Fruit fly (Drosophila melanogaster): ENCODE results near the gene CG31668.

CG31668 gene

DNA sequence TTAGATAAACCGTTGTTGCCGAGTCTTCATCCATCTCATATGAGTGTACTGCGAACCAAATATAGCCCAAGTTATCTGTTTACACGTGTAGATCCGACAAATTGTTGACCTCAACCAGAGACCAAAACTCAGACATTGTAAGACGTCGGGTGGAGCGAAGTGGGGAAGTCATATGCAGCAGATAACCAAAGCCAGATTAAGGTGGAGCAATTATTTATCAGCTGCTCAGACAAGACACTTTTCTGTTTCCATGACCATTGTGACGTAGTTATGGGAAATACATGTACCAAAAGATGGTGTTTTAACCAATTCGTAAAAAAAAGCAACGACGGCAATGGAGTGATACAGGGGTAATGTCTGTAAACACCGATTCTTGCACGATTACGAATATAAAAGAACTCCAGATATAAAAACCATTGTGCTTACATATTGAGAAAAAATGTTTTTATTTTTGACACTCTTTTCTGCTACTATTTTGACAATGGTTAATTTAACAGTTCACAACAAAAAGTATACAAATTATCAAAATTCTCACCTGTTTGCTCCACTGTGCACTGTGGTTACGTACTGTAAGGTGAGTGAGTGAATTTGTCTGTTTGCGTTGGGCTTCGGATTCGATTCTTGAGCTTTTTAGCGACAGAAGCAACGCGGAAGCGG lies 28.5 kb downstream of the CG31668 start (continued):
- TF ChIP-seq CG7368 (GFP tag; optimal IDR thresholded peaks at IDR 0.05) (peak; percentile 55), ss (GFP tag; optimal IDR thresholded peaks at IDR 0.05) (no peak), CG8319 (GFP tag; optimal IDR thresholded peaks at IDR 0.05) (peak; percentile 66), eg (GFP tag; IDR thresholded peaks at IDR 0.05) (peak; percentile 62), pdm3 (GFP tag; optimal IDR thresholded peaks at IDR 0.05) (peak; percentile 78), Gug (GFP tag; IDR thresholded peaks at IDR 0.05) (no peak), CG11902 (GFP tag; optimal IDR thresholded peaks at IDR 0.05) (peak; percentile 49), Ets21C (GFP tag; optimal IDR thresholded peaks at IDR 0.05) (peak; percentile 70), vri (GFP tag; optimal IDR thresholded peaks at IDR 0.05) (peak; percentile 35), Hr39 (GFP tag; optimal IDR thresholded peaks at IDR 0.05) (peak; percentile 86), fd85E (GFP tag; optimal IDR thresholded peaks at IDR 0.05) (no peak), CG10669 (GFP tag; optimal IDR thresholded peaks at IDR 0.05) (peak; percentile 59), fd59A (GFP tag; optimal IDR thresholded peaks at IDR 0.05) (peak; percentile 23), CG8632 (GFP tag; optimal IDR thresholded peaks at IDR 0.05) (peak; percentile 76), CG34406 (GFP tag; optimal IDR thresholded peaks at IDR 0.05) (peak; percentile 59), CG6276 (GFP tag; optimal IDR thresholded peaks at IDR 0.05) (peak; percentile 22), Blimp-1 (GFP tag; optimal IDR thresholded peaks at IDR 0.05) (no peak), dac (GFP tag; optimal IDR thresholded peaks at IDR 0.05) (no peak), acj6 (GFP tag; optimal IDR thresholded peaks at IDR 0.05) (peak; percentile 72), topi (GFP tag; optimal IDR thresholded peaks at IDR 0.05) (peak; percentile 81), CG4318 (GFP tag; optimal IDR thresholded peaks at IDR 0.05) (peak; percentile 19), achi (GFP tag; optimal IDR thresholded peaks at IDR 0.05) (peak; percentile 70), Met (GFP tag; optimal IDR thresholded peaks at IDR 0.05) (peak; percentile 78)

DNA sequence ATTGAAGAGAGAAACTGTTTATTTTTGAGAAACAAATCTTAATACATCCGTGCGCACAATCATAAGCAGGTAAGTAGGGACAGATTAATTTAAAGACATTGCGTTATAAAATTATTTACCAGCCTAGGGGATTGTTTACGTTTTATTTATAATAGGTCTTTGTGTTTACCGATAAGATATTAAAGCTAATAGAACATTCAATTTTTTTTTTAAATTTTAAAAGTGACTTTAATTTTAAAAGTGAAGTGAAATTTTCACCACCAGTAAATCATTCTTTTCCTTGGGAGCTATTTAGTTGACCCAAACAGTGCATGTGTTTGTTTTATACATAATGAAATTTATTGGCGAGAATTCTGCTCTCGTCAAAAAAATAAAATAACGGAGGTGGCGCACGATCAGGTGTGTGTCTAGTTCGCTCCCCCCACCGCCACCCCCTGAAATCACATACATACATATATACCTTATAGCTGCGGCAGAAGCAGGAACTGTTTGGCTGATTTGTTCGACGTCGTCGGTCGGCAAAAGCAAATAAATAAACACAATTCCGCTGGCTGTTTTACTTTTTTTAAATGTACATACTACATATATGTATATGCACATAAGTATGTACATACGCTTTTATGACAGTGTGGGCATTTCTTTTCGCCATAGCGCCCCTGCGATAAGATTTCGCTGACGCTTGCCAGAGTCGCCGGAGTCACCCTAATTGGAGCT lies 29.9 kb downstream of the CG31668 start:
- peak; percentile 30 for TF ChIP-seq Blimp-1 (GFP tag; optimal IDR thresholded peaks at IDR 0.05)
- TF ChIP-seq Sox102F (GFP tag; optimal IDR thresholded peaks at IDR 0.05) = no peak
- peak; percentile 64 for TF ChIP-seq Smox (GFP tag; optimal IDR thresholded peaks at IDR 0.05)
- no peak for TF ChIP-seq CG7368 (GFP tag; optimal IDR thresholded peaks at IDR 0.05)
- peak; percentile 59 for TF ChIP-seq Met (GFP tag; optimal IDR thresholded peaks at IDR 0.05)
- no peak for TF ChIP-seq Hr38 (GFP tag; optimal IDR thresholded peaks at IDR 0.05)
- TF ChIP-seq CG6808 (GFP tag; optimal IDR thresholded peaks at IDR 0.05) = peak; percentile 35
- peak; percentile 27 for TF ChIP-seq net (GFP tag; optimal IDR thresholded peaks at IDR 0.05)
- TF ChIP-seq fd59A (GFP tag; optimal IDR thresholded peaks at IDR 0.05) = peak; percentile 43
- TF ChIP-seq eg (GFP tag; IDR thresholded peaks at IDR 0.05) = peak; percentile 52; the same call in 2 of the 3 replicates
- peak; percentile 52 for TF ChIP-seq Hr4 (GFP tag; optimal IDR thresholded peaks at IDR 0.05)
- TF ChIP-seq fd85E (GFP tag; optimal IDR thresholded peaks at IDR 0.05) = no peak
- TF ChIP-seq dsx (GFP tag; optimal IDR thresholded peaks at IDR 0.05; ENCODE audit: poor library complexity, severe bottlenecking) = peak; percentile 0
- peak; percentile 85 for TF ChIP-seq Eip78C (GFP tag)
- TF ChIP-seq vri (GFP tag; optimal IDR thresholded peaks at IDR 0.05) = peak; percentile 20
- peak; percentile 60 for TF ChIP-seq Eip75B (GFP tag; optimal IDR thresholded peaks at IDR 0.05)
- peak; percentile 64 for TF ChIP-seq CG32006 (GFP tag; optimal IDR thresholded peaks at IDR 0.05)
- TF ChIP-seq CG8319 (GFP tag; optimal IDR thresholded peaks at IDR 0.05) = peak; percentile 20
- TF ChIP-seq acj6 (GFP tag; optimal IDR thresholded peaks at IDR 0.05) = peak; percentile 64
- peak; percentile 61; the same call in 1 of the 2 replicates for TF ChIP-seq CG15336 (GFP tag; IDR thresholded peaks at IDR 0.05)
- peak; percentile 30 for TF ChIP-seq CG4318 (GFP tag; optimal IDR thresholded peaks at IDR 0.05)
- peak; percentile 61 for TF ChIP-seq CG8632 (GFP tag; optimal IDR thresholded peaks at IDR 0.05)
- TF ChIP-seq ss (GFP tag; optimal IDR thresholded peaks at IDR 0.05) = peak; percentile 38 to 66
- TF ChIP-seq Lpt (GFP tag; optimal IDR thresholded peaks at IDR 0.05) = no peak
- no peak for TF ChIP-seq Ets21C (GFP tag; optimal IDR thresholded peaks at IDR 0.05)
- TF ChIP-seq lz (GFP tag; optimal IDR thresholded peaks at IDR 0.05) = peak; percentile 67
- peak; percentile 46 for TF ChIP-seq spab (GFP tag; optimal IDR thresholded peaks at IDR 0.05)
- peak; percentile 61 for TF ChIP-seq cyc (GFP tag; optimal IDR thresholded peaks at IDR 0.05)
- TF ChIP-seq fkh (GFP tag; optimal IDR thresholded peaks at IDR 0.05) = peak; percentile 83
- TF ChIP-seq achi (GFP tag; optimal IDR thresholded peaks at IDR 0.05) = peak; percentile 63
- TF ChIP-seq CG1621 (tag; optimal IDR thresholded peaks at IDR 0.05) = no peak
- TF ChIP-seq pdm3 (GFP tag; optimal IDR thresholded peaks at IDR 0.05) = peak; percentile 62
- TF ChIP-seq topi (GFP tag; optimal IDR thresholded peaks at IDR 0.05) = peak; percentile 64
- TF ChIP-seq Sox15 (GFP tag; optimal IDR thresholded peaks at IDR 0.05) = peak; percentile 39
- peak; percentile 55 for TF ChIP-seq OdsH (GFP tag; optimal IDR thresholded peaks at IDR 0.05)
- TF ChIP-seq CG8119 (GFP tag; IDR thresholded peaks at IDR 0.05) = peak; percentile 25; the same call in 1 of the 3 replicates
- TF ChIP-seq CG10669 (GFP tag; optimal IDR thresholded peaks at IDR 0.05) = peak; percentile 40
- peak; percentile 35 for TF ChIP-seq CG9139 (GFP tag; optimal IDR thresholded peaks at IDR 0.05)
